Fruit fly (Drosophila melanogaster) whole organism, embryonic: ENCODE measurements around the gene Tcs4.
A peak's percentile ranks its signal among the peaks of the same experiment; 100 is the strongest.

ENCODE experiments used
- B-H2 ChIP-seq: fragments of 200-800 bp; sonication (Bioruptor generic); optimal IDR thresholded peaks from 2 replicates; lab custom pipeline; 2018; ENCODE audit warnings: missing biosample characterization, mild to moderate bottlenecking, missing genetic modification characterization
- BEAF-32 ChIP-seq: fragments of 200-800 bp; sonication (Bioruptor generic); optimal IDR thresholded peaks from 3 replicates; lab custom pipeline; 2017; ENCODE audit warnings: missing biosample characterization, missing genetic modification characterization, mild to moderate bottlenecking, moderate library complexity, missing genetic modification reagents
- BtbVII ChIP-seq: fragments of 200-800 bp; sonication (Bioruptor generic); optimal IDR thresholded peaks from 3 replicates; lab custom pipeline; 2017; ENCODE audit warnings: missing biosample characterization, mild to moderate bottlenecking, missing genetic modification characterization
- CG10267 ChIP-seq: fragments of 200-800 bp; sonication (Bioruptor generic); optimal IDR thresholded peaks from 2 replicates; lab custom pipeline; 2018; ENCODE audit warnings: missing biosample characterization, mild to moderate bottlenecking, missing genetic modification characterization, moderate library complexity
- CG10959 ChIP-seq: fragments of 200-800 bp; sonication (Bioruptor generic); IDR thresholded peaks from 2 replicates; pipeline ENCODE4 v1.3.6; 2022; ENCODE audit warnings: missing biosample characterization, missing genetic modification characterization
- CG10979 ChIP-seq: fragments of 200-800 bp; sonication (Bioruptor generic); optimal IDR thresholded peaks from 2 replicates; lab custom pipeline; 2018; ENCODE audit warnings: missing biosample characterization, mild to moderate bottlenecking, missing genetic modification characterization, moderate library complexity
- CG12236 ChIP-seq: fragments of 200-800 bp; sonication (Bioruptor generic); optimal IDR thresholded peaks from 2 replicates; lab custom pipeline; 2016; ENCODE audit warnings: missing biosample characterization, missing genetic modification characterization
- CG12391 ChIP-seq: fragments of 200-800 bp; sonication (Bioruptor generic); optimal IDR thresholded peaks from 3 replicates; lab custom pipeline; 2018; ENCODE audit warnings: missing biosample characterization, mild to moderate bottlenecking, missing genetic modification characterization, moderate library complexity
- CG13424 ChIP-seq: fragments of 200-800 bp; sonication (Bioruptor generic); optimal IDR thresholded peaks from 2 replicates; lab custom pipeline; 2019; ENCODE audit warnings: missing biosample characterization, mild to moderate bottlenecking, missing genetic modification characterization, moderate library complexity
- CG13775 ChIP-seq: fragments of 200-800 bp; sonication (Bioruptor generic); optimal IDR thresholded peaks from 3 replicates; lab custom pipeline; 2017; ENCODE audit warnings: missing biosample characterization, mild to moderate bottlenecking, missing genetic modification characterization
- CG14441 ChIP-seq: fragments of 200-800 bp; sonication (Bioruptor generic); IDR thresholded peaks from 2 replicates; pipeline ENCODE4 v1.3.6; 2022; ENCODE audit warnings: missing biosample characterization, missing genetic modification characterization
- CG14710 ChIP-seq: fragments of 200-800 bp; sonication (Bioruptor generic); optimal IDR thresholded peaks from 3 replicates; lab custom pipeline; 2019; ENCODE audit warnings: missing biosample characterization, mild to moderate bottlenecking, missing genetic modification characterization, moderate library complexity
- CG1529 ChIP-seq: fragments of 200-800 bp; sonication (Bioruptor generic); optimal IDR thresholded peaks from 3 replicates; lab custom pipeline; 2018; ENCODE audit warnings: missing biosample characterization, missing genetic modification characterization
- CG2199 ChIP-seq: fragments of 200-800 bp; sonication (Bioruptor generic); IDR thresholded peaks from 3 replicates; pipeline ENCODE4 v1.3.6; 2022; ENCODE audit warnings: missing biosample characterization, missing genetic modification characterization
- CG3726 ChIP-seq: fragments of 200-800 bp; sonication (Bioruptor generic); IDR thresholded peaks from 3 replicates; pipeline ENCODE4, ENCODE4 v1.3.6; 2022; ENCODE audit warnings: missing biosample characterization, missing genetic modification characterization
- CG4404 ChIP-seq: fragments of 200-800 bp; sonication (Bioruptor generic); IDR thresholded peaks from 2 replicates; pipeline ENCODE4 v1.3.6; 2022; ENCODE audit warnings: missing biosample characterization, missing genetic modification characterization
- CG4730 ChIP-seq: fragments of 200-800 bp; sonication (Bioruptor generic); IDR thresholded peaks from 2 replicates; pipeline ENCODE4 v1.3.6; 2022; ENCODE audit warnings: missing biosample characterization, missing genetic modification characterization
- CG6272 ChIP-seq: fragments of 200-800 bp; sonication (Bioruptor generic); IDR thresholded peaks from 2 replicates; pipeline ENCODE4 v1.3.6; 2022; ENCODE audit warnings: missing biosample characterization, missing genetic modification characterization
- CG8089 ChIP-seq: fragments of 200-800 bp; sonication (Bioruptor generic); optimal IDR thresholded peaks from 3 replicates; lab custom pipeline; 2016; ENCODE audit warnings: missing biosample characterization, missing genetic modification characterization
- D19B ChIP-seq: fragments of 200-800 bp; sonication (Bioruptor generic); optimal IDR thresholded peaks from 2 replicates; lab custom pipeline; 2017; ENCODE audit warnings: missing biosample characterization, mild to moderate bottlenecking, missing genetic modification characterization
- Deaf1 ChIP-seq: fragments of 200-800 bp; optimal IDR thresholded peaks from 3 replicates; lab custom pipeline; 2019; ENCODE audit warnings: missing biosample characterization, mild to moderate bottlenecking, missing genetic modification characterization, moderate library complexity
- Dfd ChIP-seq, 2 experiments: fragments of >200 bp; optimal IDR thresholded peaks; 2 replicates each; lab custom pipeline; 2017; ENCODE audit warnings: missing biosample characterization in 2 of 2, missing genetic modification characterization in 2 of 2
- Ets65A ChIP-seq: fragments of 200-800 bp; sonication (Bioruptor generic); peaks from one replicate; lab custom pipeline; 2016; ENCODE audit warnings: missing biosample characterization, missing genetic modification characterization
- Fer1 ChIP-seq: fragments of 200-800 bp; sonication (Bioruptor generic); optimal IDR thresholded peaks from 2 replicates; lab custom pipeline; 2017; ENCODE audit warnings: missing biosample characterization, mild to moderate bottlenecking, missing genetic modification characterization
- HLHmδ ChIP-seq: fragments of 200-800 bp; sonication (Bioruptor generic); optimal IDR thresholded peaks from 2 replicates; lab custom pipeline; 2018; ENCODE audit warnings: missing biosample characterization, mild to moderate bottlenecking, missing genetic modification characterization, moderate library complexity
- Lim3 ChIP-seq: fragments of 200-800 bp; sonication (Bioruptor generic); IDR thresholded peaks from 2 replicates; pipeline ENCODE4 v1.3.6; 2022; ENCODE audit warnings: missing biosample characterization, missing genetic modification characterization
- MTF-1 ChIP-seq: fragments of 200-800 bp; sonication (Bioruptor generic); optimal IDR thresholded peaks from 2 replicates; lab custom pipeline; 2018; ENCODE audit warnings: missing biosample characterization, mild to moderate bottlenecking, missing genetic modification characterization, borderline replicate concordance
- Spps ChIP-seq: fragments of 200-800 bp; sonication (Bioruptor generic); optimal IDR thresholded peaks from 2 replicates; lab custom pipeline; 2018; ENCODE audit warnings: missing biosample characterization, mild to moderate bottlenecking, missing genetic modification characterization
- Usf ChIP-seq: fragments of 200-800 bp; sonication (Bioruptor generic); optimal IDR thresholded peaks from 2 replicates; lab custom pipeline; 2017; ENCODE audit warnings: missing genotype, missing biosample characterization, missing genetic modification characterization
- Xbp1 ChIP-seq: fragments of 200-800 bp; sonication (Bioruptor generic); optimal IDR thresholded peaks from 3 replicates; lab custom pipeline; 2016; ENCODE audit warnings: missing biosample characterization, mild to moderate bottlenecking, missing genetic modification characterization
- ab ChIP-seq: fragments of 200-800 bp; sonication (Bioruptor generic); optimal IDR thresholded peaks from 2 replicates; lab custom pipeline; 2016; ENCODE audit warnings: missing biosample characterization, missing genetic modification characterization
- abd-A ChIP-seq: fragments of 200-800 bp; sonication (Bioruptor generic); optimal IDR thresholded peaks from 3 replicates; lab custom pipeline; 2019; ENCODE audit warnings: missing biosample characterization, mild to moderate bottlenecking, missing genetic modification characterization, moderate library complexity
- amos ChIP-seq: fragments of 200-800 bp; sonication (Bioruptor generic); IDR thresholded peaks from 2 replicates; pipeline ENCODE4 v1.3.6; 2022; ENCODE audit warnings: missing biosample characterization, missing genetic modification characterization; ENCODE audit not compliant: partially characterized antibody
- crol ChIP-seq: fragments of 200-800 bp; sonication (Bioruptor generic); IDR thresholded peaks from 2 replicates; pipeline ENCODE4 v1.3.6; 2022; ENCODE audit warnings: missing biosample characterization, missing genetic modification characterization
- cwo ChIP-seq: fragments of 200-800 bp; sonication (Bioruptor generic); optimal IDR thresholded peaks from 3 replicates; lab custom pipeline; 2017; ENCODE audit warnings: missing biosample characterization, missing genetic modification characterization, mild to moderate bottlenecking, moderate library complexity, missing genetic modification reagents
- da ChIP-seq: fragments of 200-800 bp; sonication (Bioruptor generic); optimal IDR thresholded peaks from 2 replicates; lab custom pipeline; 2016; ENCODE audit warnings: missing biosample characterization, missing genetic modification characterization
- fu2 ChIP-seq: fragments of 200-800 bp; sonication (Bioruptor generic); optimal IDR thresholded peaks from 2 replicates; lab custom pipeline; 2016; ENCODE audit warnings: missing biosample characterization, missing genetic modification characterization
- gfzf ChIP-seq: fragments of 200-800 bp; sonication (Bioruptor generic); optimal IDR thresholded peaks from 2 replicates; lab custom pipeline; 2016; ENCODE audit warnings: missing biosample characterization, mild to moderate bottlenecking, missing genetic modification characterization, moderate library complexity
- grn ChIP-seq: fragments of 200-800 bp; sonication (Bioruptor generic); optimal IDR thresholded peaks from 3 replicates; lab custom pipeline; 2017; ENCODE audit warnings: missing biosample characterization, missing genetic modification characterization
- gro ChIP-seq: fragments of 200-800 bp; sonication (Bioruptor generic); optimal IDR thresholded peaks from 2 replicates; lab custom pipeline; 2016; ENCODE audit warnings: missing biosample characterization, missing genetic modification characterization
- gsb ChIP-seq: fragments of 200-800 bp; sonication (Bioruptor generic); IDR thresholded peaks from 2 replicates; pipeline ENCODE4 v1.3.6; 2022; ENCODE audit warnings: missing biosample characterization, missing genetic modification characterization
- her ChIP-seq: fragments of 200-800 bp; sonication (Bioruptor generic); optimal IDR thresholded peaks from 2 replicates; lab custom pipeline; 2016; ENCODE audit warnings: missing biosample characterization, missing genetic modification characterization
- lov ChIP-seq, 2 experiments: fragments of 200-800 bp in 1 of 2; fragments of >200 bp in 1 of 2; sonication (Bioruptor generic) in 1 of 2; IDR thresholded peaks in 1 of 2; optimal IDR thresholded peaks in 1 of 2; 2 replicates in 1 of 2; 3 replicates in 1 of 2; pipeline versions ENCODE4 v1.3.6 to Lab custom; 2017 to 2022; ENCODE audit warnings: missing biosample characterization in 1 of 2, missing genetic modification characterization in 1 of 2
- pb ChIP-seq: fragments of 200-800 bp; sonication (Bioruptor generic); optimal IDR thresholded peaks from 3 replicates; lab custom pipeline; 2016; ENCODE audit warnings: missing biosample characterization, missing genetic modification characterization
- slp2 ChIP-seq: fragments of 200-800 bp; sonication (Bioruptor generic); optimal IDR thresholded peaks from 2 replicates; lab custom pipeline; 2016; ENCODE audit warnings: missing biosample characterization, missing genetic modification characterization
- sqz ChIP-seq: fragments of 200-800 bp; sonication (Bioruptor generic); optimal IDR thresholded peaks from 3 replicates; lab custom pipeline; 2018; ENCODE audit warnings: missing biosample characterization, mild to moderate bottlenecking, missing genetic modification characterization
- twi ChIP-seq: fragments of 200-800 bp; optimal IDR thresholded peaks from 2 replicates; lab custom pipeline; 2019; ENCODE audit warnings: missing biosample characterization, mild to moderate bottlenecking, missing genetic modification characterization, moderate library complexity
- z ChIP-seq: fragments of 200-800 bp; sonication (Bioruptor generic); IDR thresholded peaks from 3 replicates; pipeline ENCODE4 v1.3.6; 2022; ENCODE audit warnings: missing biosample characterization, missing genetic modification characterization
- zf30C ChIP-seq: fragments of 200-800 bp; sonication (Bioruptor generic); optimal IDR thresholded peaks from 3 replicates; lab custom pipeline; 2018; ENCODE audit warnings: missing biosample characterization, mild to moderate bottlenecking, missing genetic modification characterization

Gene Tcs4

dm6 chrX:19717041-19717440 lies 15.5 kb upstream of the Tcs4 start:
- peak; percentile 75; the same call in 1 of the 2 replicates for TF ChIP-seq crol
- TF ChIP-seq CG2199 (GFP tag; lab: Robert Waterston, UW), result peak; percentile 54; the same call in 2 of the 3 replicates
- peak; percentile 10 for TF ChIP-seq Deaf1 (tag; lab: Kevin White, UChicago)
- no peak for TF ChIP-seq B-H2 (GFP tag; lab: Kevin White, UChicago)
- TF ChIP-seq z, result 0 out of 3 replicates have a peak, but pooled peaks have one; percentile 45
- TF ChIP-seq, all 482 proteins: peak for 4

- no peak for TF ChIP-seq CG6272
- no peak for TF ChIP-seq grn
- no peak for TF ChIP-seq gro (GFP tag; lab: Kevin White, UChicago)
- TF ChIP-seq da (GFP tag; lab: Kevin White, UChicago), result no peak
- TF ChIP-seq her (GFP tag; lab: Kevin White, UChicago), result no peak
- TF ChIP-seq D19B (GFP tag; lab: Kevin White, UChicago), result no peak
- TF ChIP-seq CG1529, result no peak
- TF ChIP-seq CG8089, result no peak
- no peak for TF ChIP-seq amos (GFP tag; lab: Robert Waterston, UW)
- TF ChIP-seq Xbp1 (GFP tag; lab: Kevin White, UChicago), result no peak
- no peak for TF ChIP-seq CG4730 (GFP tag; lab: Robert Waterston, UW)
- no peak for TF ChIP-seq CG13775 (GFP tag; lab: Kevin White, UChicago)
- no peak for TF ChIP-seq Lim3
- TF ChIP-seq BtbVII, result no peak
- no peak for TF ChIP-seq Ets65A (GFP tag; lab: Kevin White, UChicago)
- TF ChIP-seq MTF-1 (GFP tag; lab: Kevin White, UChicago), result no peak
- TF ChIP-seq CG12391, result peak; percentile 8
- no peak for TF ChIP-seq cwo (GFP tag; lab: Kevin White, UChicago)
- peak; percentile 4 for TF ChIP-seq CG14710
- no peak for TF ChIP-seq lov (optimal IDR thresholded peaks at IDR 0.05; lab: Kevin White, UChicago)
- no peak for TF ChIP-seq lov (GFP tag; IDR thresholded peaks at IDR 0.05; lab: Robert Waterston, UW)
- no peak for TF ChIP-seq CG4404 (GFP tag; lab: Robert Waterston, UW)
- TF ChIP-seq CG3726 (GFP tag; lab: Robert Waterston, UW), result no peak
- no peak for TF ChIP-seq HLHmδ (GFP tag; lab: Kevin White, UChicago)
- no peak for TF ChIP-seq Spps (tag; lab: Kevin White, UChicago)
- peak; percentile 2 for TF ChIP-seq CG10267
- no peak for TF ChIP-seq ab
- TF ChIP-seq Dfd (GFP tag; optimal IDR thresholded peaks at IDR 0.05; lab: Kevin White, UChicago), result no peak
- TF ChIP-seq Usf, result no peak
- TF ChIP-seq CG10959 (GFP tag; lab: Robert Waterston, UW), result no peak
- peak; percentile 16 for TF ChIP-seq CG10979 (tag; lab: Kevin White, UChicago)
- TF ChIP-seq slp2 (GFP tag; lab: Kevin White, UChicago), result no peak
- no peak for TF ChIP-seq CG13424
- no peak for TF ChIP-seq gfzf (GFP tag; lab: Kevin White, UChicago)
- no peak for TF ChIP-seq fu2
- TF ChIP-seq CG14441 (GFP tag; lab: Robert Waterston, UW), result no peak
- no peak for TF ChIP-seq BEAF-32 (GFP tag; lab: Kevin White, UChicago)
- no peak for TF ChIP-seq sqz (GFP tag; lab: Kevin White, UChicago)
- no peak for TF ChIP-seq pb (GFP tag; lab: Kevin White, UChicago)
- no peak for TF ChIP-seq abd-A (tag; lab: Kevin White, UChicago)
- no peak for TF ChIP-seq crol
- TF ChIP-seq gsb (GFP tag; lab: Robert Waterston, UW), result no peak
- TF ChIP-seq CG12236 (GFP tag; lab: Kevin White, UChicago), result no peak
- TF ChIP-seq Fer1 (GFP tag; lab: Kevin White, UChicago), result no peak
- peak; percentile 92 for TF ChIP-seq twi (tag; lab: Kevin White, UChicago)
- TF ChIP-seq zf30C, result peak; percentile 71
Measured at dm6 chrX:19716325-19716917, 14.9 kb upstream of the Tcs4 start.
